Fruit fly (Drosophila melanogaster): ENCODE data around the gene Marcal1.

Gene Marcal1

dm6 chr2L:4999389-5000032 is 44.2 kb downstream of the Marcal1 start (continued):
- TF ChIP-seq rib (GFP tag; IDR thresholded peaks at IDR 0.05) (peak; percentile 56; the same call in 1 of the 2 replicates), Antp (GFP tag; optimal IDR thresholded peaks at IDR 0.05) (peak; percentile 57), cad (GFP tag; optimal IDR thresholded peaks at IDR 0.05) (no peak), sim (GFP tag; IDR thresholded peaks at IDR 0.05) (0 out of 2 replicates have a peak, but pooled peaks have one; percentile 41), ab (GFP tag; optimal IDR thresholded peaks at IDR 0.05) (no peak), vvl (GFP tag; IDR thresholded peaks at IDR 0.05) (peak; percentile 90), eve (GFP tag; optimal IDR thresholded peaks at IDR 0.05) (peak in 1 of 2 experiments; percentile 61), sens-2 (GFP tag; IDR thresholded peaks at IDR 0.05) (peak; percentile 38; the same call in 1 of the 2 replicates), dati (GFP tag; IDR thresholded peaks at IDR 0.05) (0 out of 2 replicates have a peak, but pooled peaks have one; percentile 49), CG17612 (GFP tag; IDR thresholded peaks at IDR 0.05) (peak; percentile 80), emc (GFP tag; optimal IDR thresholded peaks at IDR 0.05) (peak; percentile 39), CG4707 (GFP tag; optimal IDR thresholded peaks at IDR 0.05) (peak; percentile 56), ssp (GFP tag; IDR thresholded peaks at IDR 0.05) (peak; percentile 44; the same call in 1 of the 2 replicates), Dip3 (GFP tag; optimal IDR thresholded peaks at IDR 0.05) (peak; percentile 62), so (GFP tag; IDR thresholded peaks at IDR 0.05) (peak; percentile 70; the same call in 1 of the 3 replicates), HHEX (GFP tag; optimal IDR thresholded peaks at IDR 0.05) (peak; percentile 46), mirr (GFP tag; optimal IDR thresholded peaks at IDR 0.05) (peak; percentile 11), insv (GFP tag; optimal IDR thresholded peaks at IDR 0.05) (no peak), CG1603 (tag; optimal IDR thresholded peaks at IDR 0.05) (peak; percentile 75), CG17361 (GFP tag; IDR thresholded peaks at IDR 0.05) (peak; percentile 15; the same call in 1 of the 3 replicates), CG16813 (GFP tag; IDR thresholded peaks at IDR 0.05; ENCODE audit: partially characterized antibody) (no peak), CG32767 (GFP tag; IDR thresholded peaks at IDR 0.05) (peak; percentile 47; the same call in 1 of the 2 replicates), CG7372 (GFP tag; IDR thresholded peaks at IDR 0.05) (peak; percentile 63), GATAe (GFP tag; conservative IDR thresholded peaks at IDR 0.05) (0 out of 2 replicates have a peak, but pooled peaks have one; percentile 34), Lhr (GFP tag; optimal IDR thresholded peaks at IDR 0.05) (peak; percentile 26), pho (GFP tag; optimal IDR thresholded peaks at IDR 0.05) (peak; percentile 2), Dll (GFP tag; IDR thresholded peaks at IDR 0.05; ENCODE audit: partially characterized antibody) (no peak), Oaz (GFP tag; IDR thresholded peaks at IDR 0.05) (no peak), otp (GFP tag; IDR thresholded peaks at IDR 0.05) (peak; percentile 61; the same call in 2 of the 3 replicates), Sin3A (optimal IDR thresholded peaks at IDR 0.05) (no peak), CG6689 (GFP tag; IDR thresholded peaks at IDR 0.05) (peak; percentile 76), CG11093 (GFP tag; IDR thresholded peaks at IDR 0.05) (peak; percentile 69), run (tag; optimal IDR thresholded peaks at IDR 0.05) (no peak), Trl (optimal IDR thresholded peaks at IDR 0.05) (no peak), Trl (GFP tag; optimal IDR thresholded peaks at IDR 0.05) (peak; percentile 72), repo (GFP tag; optimal IDR thresholded peaks at IDR 0.05) (peak; percentile 35), Bteb2 (GFP tag; optimal IDR thresholded peaks at IDR 0.05) (peak; percentile 54), caup (GFP tag; optimal IDR thresholded peaks at IDR 0.05; ENCODE audit: severe bottlenecking) (peak; percentile 41), bigmax (GFP tag; optimal IDR thresholded peaks at IDR 0.05) (no peak), gem (tag; optimal IDR thresholded peaks at IDR 0.05) (peak; percentile 75), tio (GFP tag; optimal IDR thresholded peaks at IDR 0.05) (peak; percentile 51), croc (GFP tag; conservative IDR thresholded peaks at IDR 0.05) (peak; percentile 40; the same call in 1 of the 3 replicates), zfh2 (GFP tag; optimal IDR thresholded peaks at IDR 0.05) (peak; percentile 46), Ravus (GFP tag; IDR thresholded peaks at IDR 0.05) (no peak; the same call in 1 of the 2 replicates), NK7.1 (GFP tag; optimal IDR thresholded peaks at IDR 0.05) (no peak), Dip2 (GFP tag; IDR thresholded peaks at IDR 0.05) (no peak), chm (GFP tag; IDR thresholded peaks at IDR 0.05) (peak; percentile 60; the same call in 1 of the 2 replicates), CG13775 (GFP tag; optimal IDR thresholded peaks at IDR 0.05) (peak; percentile 58), CG33557 (GFP tag; optimal IDR thresholded peaks at IDR 0.05) (peak; percentile 13), CG11504 (tag; optimal IDR thresholded peaks at IDR 0.05) (peak; percentile 78)

All from whole organism, embryonic.